Worm (Caenorhabditis elegans): ENCODE measurements around the gene ZK593.2.

The ZK593.2 gene

ce11 chrIV:10898160-10898559 is 15.0 kb upstream of the ZK593.2 start:
- TF ChIP-seq lin-13 (tag; optimal IDR thresholded peaks at IDR 0.05) (no peak), unc-62 (GFP tag; optimal IDR thresholded peaks at IDR 0.05) (no peak), M03D4.4 (tag; optimal IDR thresholded peaks at IDR 0.05) (no peak)

ce11 chrIV:10899091-10899490 is 14.1 kb upstream of the ZK593.2 start, which contains the start of the genes F13E9.9 and F13E9.19:
F13E9.9 (minus strand) TSS chrIV:10899191.
F13E9.19 (plus strand) TSS chrIV:10899406.
- TF ChIP-seq ceh-39 (tag; optimal IDR thresholded peaks at IDR 0.05) (no peak), drap-1 (GFP tag; optimal IDR thresholded peaks at IDR 0.05) (no peak), mls-2 (tag; optimal IDR thresholded peaks at IDR 0.05) (no peak), blmp-1 (tag; optimal IDR thresholded peaks at IDR 0.05) (no peak), ceh-43 (GFP tag; optimal IDR thresholded peaks at IDR 0.05) (no peak), ces-1 (GFP tag; optimal IDR thresholded peaks at IDR 0.05) (no peak), nhr-2 (tag; optimal IDR thresholded peaks at IDR 0.05) (no peak), sem-2 (GFP tag; optimal IDR thresholded peaks at IDR 0.05) (no peak), snpc-4 (tag; optimal IDR thresholded peaks at IDR 0.05) (no peak), pha-4 (tag; optimal IDR thresholded peaks at IDR 0.05) (no peak), flh-1 (GFP tag; optimal IDR thresholded peaks at IDR 0.05) (no peak), mab-5 (tag; optimal IDR thresholded peaks at IDR 0.05) (no peak)

- TF ChIP-seq lin-32 (GFP tag; optimal IDR thresholded peaks at IDR 0.05) (no peak), elt-3 (tag; optimal IDR thresholded peaks at IDR 0.05) (no peak), M03D4.4 (tag; optimal IDR thresholded peaks at IDR 0.05) (no peak), ces-1 (GFP tag; optimal IDR thresholded peaks at IDR 0.05) (no peak), unc-39 (tag; optimal IDR thresholded peaks at IDR 0.05) (no peak), sptf-1 (tag; optimal IDR thresholded peaks at IDR 0.05) (no peak), lsy-2 (tag; optimal IDR thresholded peaks at IDR 0.05) (no peak), mab-5 (tag; optimal IDR thresholded peaks at IDR 0.05) (no peak), pha-4 (tag; optimal IDR thresholded peaks at IDR 0.05) (no peak), blmp-1 (tag; optimal IDR thresholded peaks at IDR 0.05) (no peak), nhr-237 (tag; optimal IDR thresholded peaks at IDR 0.05) (no peak), ceh-43 (GFP tag; optimal IDR thresholded peaks at IDR 0.05) (no peak), unc-62 (GFP tag; optimal IDR thresholded peaks at IDR 0.05) (no peak), tbx-8 (GFP tag; optimal IDR thresholded peaks at IDR 0.05) (no peak), ceh-83 (GFP tag; optimal IDR thresholded peaks at IDR 0.05) (no peak), bed-3 (GFP tag; optimal IDR thresholded peaks at IDR 0.05) (no peak), elt-1 (tag; optimal IDR thresholded peaks at IDR 0.05; ENCODE audit: borderline replicate concordance, insufficient read depth) (no peak), zip-8 (tag; optimal IDR thresholded peaks at IDR 0.05) (no peak)
Observed at ce11 chrIV:10900083-10900482, 13.1 kb upstream of the ZK593.2 start, which contains the start of gene srlf-30. srlf-30 (plus strand) TSS chrIV:10900383.

- no peak for TF ChIP-seq unc-39 (tag; optimal IDR thresholded peaks at IDR 0.05)
Observed at ce11 chrIV:10902476-10902875, 10.7 kb upstream of the ZK593.2 start.

ce11 chrIV:10904282-10904681 is 8.9 kb upstream of the ZK593.2 start, which contains the start of gene ZK596.3:
ZK596.3 (minus strand) TSS chrIV:10904382.
- TF ChIP-seq mls-2 (tag; optimal IDR thresholded peaks at IDR 0.05) (no peak), flh-1 (GFP tag; optimal IDR thresholded peaks at IDR 0.05) (no peak), tbx-8 (GFP tag; optimal IDR thresholded peaks at IDR 0.05) (no peak), lin-13 (tag; optimal IDR thresholded peaks at IDR 0.05) (no peak), nhr-2 (tag; optimal IDR thresholded peaks at IDR 0.05) (no peak), pha-4 (tag; optimal IDR thresholded peaks at IDR 0.05) (no peak), lsy-2 (tag; optimal IDR thresholded peaks at IDR 0.05) (no peak), M03D4.4 (tag; optimal IDR thresholded peaks at IDR 0.05) (no peak), elt-1 (tag; optimal IDR thresholded peaks at IDR 0.05; ENCODE audit: borderline replicate concordance, insufficient read depth) (no peak), bed-3 (GFP tag; optimal IDR thresholded peaks at IDR 0.05) (no peak), cnd-1 (tag; optimal IDR thresholded peaks at IDR 0.05) (no peak)

- no peak for TF ChIP-seq blmp-1 (tag; optimal IDR thresholded peaks at IDR 0.05)
- TF ChIP-seq flh-1 (GFP tag; optimal IDR thresholded peaks at IDR 0.05): no peak
- TF ChIP-seq mab-5 (tag; optimal IDR thresholded peaks at IDR 0.05): no peak
- no peak for TF ChIP-seq M03D4.4 (tag; optimal IDR thresholded peaks at IDR 0.05)
- TF ChIP-seq bed-3 (GFP tag; optimal IDR thresholded peaks at IDR 0.05): no peak
- no peak for TF ChIP-seq ceh-43 (GFP tag; optimal IDR thresholded peaks at IDR 0.05)
Observed at ce11 chrIV:10909206-10909605, 4.0 kb upstream of the ZK593.2 start, which contains the start of gene ZK596.2. ZK596.2 (minus strand) TSS chrIV:10909306.
